Worm (Caenorhabditis elegans): ENCODE measurements around the gene oac-6.

Gene oac-6

DNA sequence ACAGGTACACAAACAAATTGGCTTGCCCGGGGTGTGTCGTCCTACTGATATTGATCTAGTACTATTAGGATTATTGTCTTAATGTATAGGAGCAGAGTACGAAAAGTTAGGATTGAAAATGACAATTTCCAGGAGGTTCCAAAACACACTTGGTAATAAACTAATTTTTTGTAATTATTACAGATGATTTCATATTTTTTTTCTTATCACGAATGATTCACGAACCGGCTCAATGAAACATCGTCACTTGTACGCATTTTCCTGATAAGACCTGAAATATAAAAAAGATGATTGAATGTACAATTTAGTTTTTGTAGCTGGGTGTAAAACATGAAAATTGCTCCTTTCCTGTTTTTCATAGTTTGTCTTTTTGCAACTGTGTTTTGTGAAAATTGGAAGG lies at the start of gene oac-6, which contains the start of gene C31A11.13:
Gene oac-6 (plus strand): TSS at position 279 of the 400 bp plus-strand sequence.
Gene C31A11.13 (minus strand): TSS at position 113 of the 400 bp plus-strand sequence.
- TF ChIP-seq elt-2 (tag; optimal IDR thresholded peaks at IDR 0.05) (peak; percentile 63), ceh-45 (GFP tag; IDR thresholded peaks at IDR 0.05) (no peak)

DNA sequence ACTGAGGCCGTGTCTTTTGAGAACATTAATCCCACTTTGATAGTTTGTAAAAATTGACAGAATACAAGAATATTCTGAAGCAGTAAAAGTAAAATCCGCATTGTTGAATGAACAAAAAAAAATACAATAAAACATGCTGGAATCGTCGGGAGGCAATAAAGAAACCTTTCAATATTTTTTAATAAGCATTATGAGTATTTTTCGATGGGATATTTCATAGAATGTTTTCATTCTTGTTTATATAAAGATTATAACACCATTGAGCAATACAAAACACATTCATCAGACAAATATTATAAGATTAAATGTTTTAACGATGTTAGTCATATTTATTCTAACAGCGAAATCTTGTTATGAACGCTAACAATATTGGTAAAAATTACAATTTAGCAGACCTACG lies 48.8 kb upstream of the oac-6 start, which contains the start of gene gcy-20:
Gene gcy-20 (minus strand): TSS at position 101 of the 400 bp plus-strand sequence.
- TF ChIP-seq fkh-10 (GFP tag; optimal IDR thresholded peaks at IDR 0.05) = no peak
- no peak for TF ChIP-seq C38D4.7 (GFP tag; optimal IDR thresholded peaks at IDR 0.05)
- TF ChIP-seq tbx-7 (tag; optimal IDR thresholded peaks at IDR 0.05) = no peak
- no peak for TF ChIP-seq C08G9.2 (tag; optimal IDR thresholded peaks at IDR 0.05)
- TF ChIP-seq ceh-19 (GFP tag; optimal IDR thresholded peaks at IDR 0.05) = no peak
- no peak for TF ChIP-seq sox-4 (tag; optimal IDR thresholded peaks at IDR 0.05)

- TF ChIP-seq tbx-2 (tag; optimal IDR thresholded peaks at IDR 0.05) (no peak), nhr-11 (tag; optimal IDR thresholded peaks at IDR 0.05) (no peak), hlh-8 (tag; optimal IDR thresholded peaks at IDR 0.05) (no peak), nfya-1 (tag; optimal IDR thresholded peaks at IDR 0.05) (no peak), ceh-14 (tag; optimal IDR thresholded peaks at IDR 0.05) (no peak), hlh-6 (tag; optimal IDR thresholded peaks at IDR 0.05) (no peak), ets-4 (tag; optimal IDR thresholded peaks at IDR 0.05) (no peak), lin-11 (tag; optimal IDR thresholded peaks at IDR 0.05) (no peak), lim-6 (tag; optimal IDR thresholded peaks at IDR 0.05) (no peak), ahr-1 (tag; optimal IDR thresholded peaks at IDR 0.05) (no peak)
Measured at ce11 chrV:16256395-16256794, 46.1 kb upstream of the oac-6 start, which contains the start of gene bgnt-1.3. bgnt-1.3 (minus strand) TSS chrV:16256495.

DNA sequence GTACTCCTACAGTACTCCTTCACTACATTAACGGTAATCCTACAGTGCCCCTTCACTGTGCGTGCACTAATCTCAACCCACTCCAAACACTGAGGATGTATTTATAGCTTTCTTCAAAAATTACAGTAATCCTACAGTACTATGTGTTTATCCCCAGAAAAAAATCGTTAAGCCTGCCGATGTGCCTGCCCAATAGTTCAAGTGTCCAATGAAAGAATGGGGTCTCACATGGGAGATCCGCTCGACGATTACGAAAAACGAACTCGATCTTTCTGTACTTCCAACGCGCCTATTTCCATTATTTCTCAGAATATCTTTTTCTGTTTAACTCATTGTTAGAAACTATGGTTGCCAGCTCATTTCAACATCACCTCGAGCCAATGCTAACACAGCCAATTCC lies 44.4 kb upstream of the oac-6 start, which contains the start of gene nhr-218:
Gene nhr-218 (plus strand): TSS at position 301 of the 400 bp plus-strand sequence.
- TF ChIP-seq gmeb-2 (tag; optimal IDR thresholded peaks at IDR 0.05) = no peak
- TF ChIP-seq ceh-34 (tag; optimal IDR thresholded peaks at IDR 0.05) = no peak
- no peak for TF ChIP-seq Y22D7AL.16 (tag; optimal IDR thresholded peaks at IDR 0.05)
- TF ChIP-seq pha-4 (tag; optimal IDR thresholded peaks at IDR 0.05) = no peak
- TF ChIP-seq unc-42 (tag; optimal IDR thresholded peaks at IDR 0.05) = no peak
- TF ChIP-seq fkh-10 (GFP tag; optimal IDR thresholded peaks at IDR 0.05) = no peak
- no peak for TF ChIP-seq K09A11.1 (tag; optimal IDR thresholded peaks at IDR 0.05; ENCODE audit: insufficient read depth)
- no peak for TF ChIP-seq nhr-232 (tag; optimal IDR thresholded peaks at IDR 0.05)
- TF ChIP-seq unc-55 (GFP tag; optimal IDR thresholded peaks at IDR 0.05) = no peak
- no peak for TF ChIP-seq sox-2 (GFP tag; IDR thresholded peaks at IDR 0.05)
- no peak for TF ChIP-seq ceh-24 (tag; optimal IDR thresholded peaks at IDR 0.05)
- no peak for TF ChIP-seq hlh-13 (GFP tag; optimal IDR thresholded peaks at IDR 0.05)
- no peak for TF ChIP-seq ceh-19 (GFP tag; optimal IDR thresholded peaks at IDR 0.05)
- TF ChIP-seq ceh-9 (tag; optimal IDR thresholded peaks at IDR 0.05) = no peak
- no peak for TF ChIP-seq sox-4 (tag; optimal IDR thresholded peaks at IDR 0.05)
- no peak for TF ChIP-seq F13H6.1 (tag; optimal IDR thresholded peaks at IDR 0.05)
- no peak for TF ChIP-seq ama-1 (optimal IDR thresholded peaks at IDR 0.05)
- TF ChIP-seq odd-2 (tag; optimal IDR thresholded peaks at IDR 0.05) = no peak
- TF ChIP-seq hlh-30 (tag; optimal IDR thresholded peaks at IDR 0.05; ENCODE audit: insufficient read depth) = no peak

- no peak for TF ChIP-seq ceh-48 (tag; optimal IDR thresholded peaks at IDR 0.05)
- TF ChIP-seq hlh-15 (tag; optimal IDR thresholded peaks at IDR 0.05) = no peak
- no peak for TF ChIP-seq syd-9 (tag; optimal IDR thresholded peaks at IDR 0.05)
- TF ChIP-seq C38D4.7 (GFP tag; optimal IDR thresholded peaks at IDR 0.05) = no peak
- TF ChIP-seq madf-2 (tag; optimal IDR thresholded peaks at IDR 0.05) = no peak
- TF ChIP-seq elt-4 (tag; optimal IDR thresholded peaks at IDR 0.05) = no peak
- TF ChIP-seq odd-2 (tag; optimal IDR thresholded peaks at IDR 0.05) = no peak
- no peak for TF ChIP-seq nhr-232 (tag; optimal IDR thresholded peaks at IDR 0.05)
- TF ChIP-seq lim-6 (tag; optimal IDR thresholded peaks at IDR 0.05) = no peak
- no peak for TF ChIP-seq ahr-1 (tag; optimal IDR thresholded peaks at IDR 0.05)
- no peak for TF ChIP-seq pha-4 (tag; optimal IDR thresholded peaks at IDR 0.05)
- no peak for TF ChIP-seq fkh-10 (GFP tag; optimal IDR thresholded peaks at IDR 0.05)
- TF ChIP-seq elt-2 (tag; optimal IDR thresholded peaks at IDR 0.05) = no peak
- TF ChIP-seq ztf-16 (tag; optimal IDR thresholded peaks at IDR 0.05) = no peak
- no peak for TF ChIP-seq tbx-7 (tag; optimal IDR thresholded peaks at IDR 0.05)
- no peak for TF ChIP-seq nfya-1 (tag; optimal IDR thresholded peaks at IDR 0.05)
- TF ChIP-seq eyg-1 (tag; optimal IDR thresholded peaks at IDR 0.05) = no peak
- no peak for TF ChIP-seq ceh-19 (GFP tag; optimal IDR thresholded peaks at IDR 0.05)
- TF ChIP-seq ttx-3 (tag; optimal IDR thresholded peaks at IDR 0.05) = no peak
- no peak for TF ChIP-seq che-1 (tag; optimal IDR thresholded peaks at IDR 0.05)
Measured at ce11 chrV:16259684-16260083, 42.8 kb upstream of the oac-6 start, which contains the start of gene nhr-127. nhr-127 (plus strand) TSS chrV:16259984.
